Worm (Caenorhabditis elegans): ENCODE results near the gene T05C1.5.

DNA sequence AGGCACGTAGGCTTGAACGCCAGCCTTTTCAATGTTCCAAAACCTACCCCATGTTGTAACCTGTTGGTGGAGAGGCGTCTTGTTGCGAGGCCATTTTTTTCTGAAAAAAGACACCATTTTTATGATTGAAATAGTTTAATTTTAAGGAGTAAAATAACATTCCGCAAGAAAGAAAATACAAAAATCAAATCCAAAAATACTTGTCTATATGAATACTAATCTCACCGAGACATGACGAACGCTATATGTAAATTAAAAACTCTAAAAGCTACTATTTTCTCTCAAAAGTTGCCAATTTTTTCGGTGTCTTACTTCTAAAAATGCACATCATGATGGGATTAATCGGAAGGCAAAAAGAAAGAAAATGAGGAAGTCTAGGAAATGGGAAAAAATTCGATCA is 8.6 kb downstream of the T05C1.5 start, which contains the start of gene T05C1.2:
- TF ChIP-seq nhr-11 (tag; optimal IDR thresholded peaks at IDR 0.05): no peak
- no peak for TF ChIP-seq pha-4 (tag; optimal IDR thresholded peaks at IDR 0.05)
- no peak for TF ChIP-seq ama-1 (optimal IDR thresholded peaks at IDR 0.05)
- TF ChIP-seq C08G9.2 (tag; optimal IDR thresholded peaks at IDR 0.05): no peak

Measured in whole organism, late embryonic.